Worm (Caenorhabditis elegans) whole organism, L4 larva: ENCODE data around the gene str-3.

Experiments
- Y48G9A.11 ChIP-seq: fragments of 200-800 bp; sonication (Bioruptor generic); IDR thresholded peaks from 2 replicates; pipeline ENCODE4 v1.3.6; 2022; ENCODE audit warnings: missing genetic modification reagents, missing genetic modification characterization, missing compliant biosample characterization
- ZK546.5 ChIP-seq, 2 experiments: sonication (generic microtip); optimal IDR thresholded peaks; 2 replicates each; lab custom pipeline; 2017; ENCODE audit warnings: missing biosample characterization in 2 of 2, missing genetic modification characterization in 2 of 2
- ama-1 ChIP-seq: fragments of 150-350 bp; optimal IDR thresholded peaks from 2 replicates; lab custom pipeline; 2014; ENCODE audit warnings: inconsistent platforms, mixed read lengths
- ceh-28 ChIP-seq: fragments of 150-350 bp; optimal IDR thresholded peaks from 2 replicates; lab custom pipeline; 2014; ENCODE audit warnings: missing biosample characterization, missing genetic modification reagents, missing genetic modification characterization
- dpl-1 ChIP-seq: fragments of 150-350 bp; optimal IDR thresholded peaks from 2 replicates; lab custom pipeline; 2014; ENCODE audit warnings: missing biosample characterization, missing genetic modification reagents, missing genetic modification characterization
- fkh-10 ChIP-seq: fragments of 150-350 bp; optimal IDR thresholded peaks from 2 replicates; lab custom pipeline; 2014; ENCODE audit warnings: missing biosample characterization, missing genetic modification reagents, missing genetic modification characterization
- gei-8 ChIP-seq: fragments of 200-800 bp; sonication (Bioruptor generic); optimal IDR thresholded peaks from 2 replicates; lab custom pipeline; 2018; ENCODE audit warnings: mild to moderate bottlenecking, missing genetic modification characterization, missing compliant biosample characterization
- hlh-30 ChIP-seq: sonication (generic microtip); optimal IDR thresholded peaks from 2 replicates; lab custom pipeline; 2017; ENCODE audit warnings: antibody characterized with exemption, mild to moderate bottlenecking, missing genetic modification characterization, missing compliant biosample characterization; ENCODE audit not compliant: insufficient read depth
- snpc-4 ChIP-seq: fragments of 150-350 bp; optimal IDR thresholded peaks from 2 replicates; lab custom pipeline; 2014; ENCODE audit warnings: missing biosample characterization, missing genetic modification characterization
- unc-62 ChIP-seq, 3 experiments: fragments of 150-350 bp in 1 of 3; sonication (generic microtip); optimal IDR thresholded peaks in 2 of 3; peaks in 1 of 3; 1 replicate in 1 of 3; 2 replicates in 2 of 3; lab custom pipeline; 2014 to 2017; ENCODE audit warnings: missing biosample characterization in 3 of 3, missing genetic modification characterization in 3 of 3, missing genetic modification reagents in 3 of 3, missing genotype in 1 of 3
- ztf-11 ChIP-seq: fragments of 150-350 bp; optimal IDR thresholded peaks from 2 replicates; lab custom pipeline; 2014; ENCODE audit warnings: missing biosample characterization, missing genetic modification characterization

DNA sequence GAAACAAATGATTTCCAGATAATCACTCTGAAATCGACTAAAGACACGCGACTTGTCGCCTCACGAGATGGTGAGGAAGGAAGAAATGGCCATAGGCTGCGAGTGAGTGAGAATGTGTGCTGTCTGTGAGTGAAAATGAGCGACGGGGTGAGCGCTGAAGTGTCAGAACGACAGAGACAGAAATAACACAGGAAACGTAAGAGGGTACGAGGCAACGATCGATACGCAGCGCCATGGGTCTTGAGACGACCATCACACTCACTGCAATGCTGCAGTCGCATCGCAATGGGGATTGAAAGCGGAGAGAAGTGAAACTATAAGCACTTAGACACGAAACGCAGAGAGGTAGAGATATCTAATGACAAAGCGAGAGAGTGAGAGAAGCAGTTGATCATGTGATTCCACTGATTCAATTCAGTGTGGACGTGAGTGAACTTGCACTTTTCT is 17.4 kb downstream of the str-3 start:
- TF ChIP-seq fkh-10 (GFP tag; lab: Kevin White, UChicago) (peak; percentile 87), hlh-30 (tag; lab: Kevin White, UChicago) (peak; percentile 99), ceh-28 (peak; percentile 90), unc-62 (GFP tag; optimal IDR thresholded peaks at IDR 0.05 in 1 of 2; lab: Kevin White, UChicago) (peak; percentile 21 to 100), unc-62 (tag; optimal IDR thresholded peaks at IDR 0.05; lab: Kevin White, UChicago) (no peak), ztf-11 (tag; lab: Kevin White, UChicago) (no peak), Y48G9A.11 (no peak), ama-1 (peak; percentile 91), ZK546.5 (tag; optimal IDR thresholded peaks at IDR 0.05; lab: Kevin White, UChicago) (no peak), dpl-1 (GFP tag; lab: Kevin White, UChicago) (peak; percentile 65), snpc-4 (tag; lab: Kevin White, UChicago) (no peak), gei-8 (GFP tag; lab: Kevin White, UChicago) (peak; percentile 83)
